Fruit fly (Drosophila melanogaster) whole organism, embryonic: Measurements from ENCODE around the gene CG13299.

Experiments used
- Bgb ChIP-seq: fragments of 200-800 bp; sonication (Bioruptor generic); IDR thresholded peaks from 2 replicates; pipeline ENCODE4 v1.3.6; 2022; ENCODE audit warnings: missing biosample characterization, missing genetic modification characterization; ENCODE audit not compliant: partially characterized antibody
- BtbVII ChIP-seq: fragments of 200-800 bp; sonication (Bioruptor generic); optimal IDR thresholded peaks from 3 replicates; lab custom pipeline; 2017; ENCODE audit warnings: missing biosample characterization, mild to moderate bottlenecking, missing genetic modification characterization
- CG10654 ChIP-seq: fragments of 200-800 bp; sonication (Bioruptor generic); optimal IDR thresholded peaks from 2 replicates; lab custom pipeline; 2016; ENCODE audit warnings: missing biosample characterization, missing genetic modification characterization
- CG12071 ChIP-seq: fragments of 200-800 bp; sonication (Bioruptor generic); optimal IDR thresholded peaks from 3 replicates; lab custom pipeline; 2018; ENCODE audit warnings: missing biosample characterization, mild to moderate bottlenecking, missing genetic modification characterization
- CG12299 ChIP-seq: fragments of 200-800 bp; sonication (Bioruptor generic); optimal IDR thresholded peaks from 2 replicates; lab custom pipeline; 2018; ENCODE audit warnings: missing biosample characterization, mild to moderate bottlenecking, missing genetic modification characterization
- CG12744 ChIP-seq: fragments of 200-800 bp; sonication (Bioruptor generic); optimal IDR thresholded peaks from 2 replicates; lab custom pipeline; 2016; ENCODE audit warnings: missing biosample characterization, missing genetic modification characterization
- CG12769 ChIP-seq: fragments of 200-800 bp; sonication (Bioruptor generic); optimal IDR thresholded peaks from 2 replicates; lab custom pipeline; 2019; ENCODE audit warnings: missing biosample characterization, mild to moderate bottlenecking, missing genetic modification characterization, moderate library complexity
- CG13123 ChIP-seq: fragments of 200-800 bp; sonication (Bioruptor generic); optimal IDR thresholded peaks from 2 replicates; lab custom pipeline; 2016; ENCODE audit warnings: missing biosample characterization, missing genetic modification characterization
- CG16863 ChIP-seq: fragments of 200-800 bp; sonication (Bioruptor generic); optimal IDR thresholded peaks from 3 replicates; lab custom pipeline; 2016; ENCODE audit warnings: missing biosample characterization, missing genetic modification characterization
- CG17568 ChIP-seq: fragments of 200-800 bp; sonication (Bioruptor generic); optimal IDR thresholded peaks from 2 replicates; lab custom pipeline; 2018; ENCODE audit warnings: missing biosample characterization, mild to moderate bottlenecking, missing genetic modification characterization, moderate library complexity
- CG18011 ChIP-seq: fragments of 200-800 bp; sonication (Bioruptor generic); optimal IDR thresholded peaks from 2 replicates; lab custom pipeline; 2017; ENCODE audit warnings: missing biosample characterization, missing genetic modification characterization, mild to moderate bottlenecking, moderate library complexity, missing genotype
- CG2116 ChIP-seq: fragments of 200-800 bp; sonication (Bioruptor generic); optimal IDR thresholded peaks from 3 replicates; lab custom pipeline; 2018; ENCODE audit warnings: missing biosample characterization, mild to moderate bottlenecking, missing genetic modification characterization
- CG3163 ChIP-seq: fragments of 200-800 bp; sonication (Bioruptor generic); optimal IDR thresholded peaks from 3 replicates; lab custom pipeline; 2016; ENCODE audit warnings: missing biosample characterization, missing genetic modification characterization
- CG33213 ChIP-seq: fragments of 200-800 bp; sonication (Bioruptor generic); optimal IDR thresholded peaks from 3 replicates; lab custom pipeline; 2016; ENCODE audit warnings: missing biosample characterization, missing genetic modification characterization
- CG34224 ChIP-seq: fragments of 200-800 bp; sonication (Bioruptor generic); IDR thresholded peaks from 3 replicates; pipeline ENCODE4 v1.3.6; 2022; ENCODE audit warnings: missing biosample characterization, missing genetic modification characterization; ENCODE audit not compliant: partially characterized antibody
- CG6654 ChIP-seq: fragments of 200-800 bp; sonication (Bioruptor generic); optimal IDR thresholded peaks from 2 replicates; lab custom pipeline; 2017; ENCODE audit warnings: missing biosample characterization, mild to moderate bottlenecking, missing genetic modification characterization
- CG7745 ChIP-seq: fragments of 200-800 bp; sonication (Bioruptor generic); optimal IDR thresholded peaks from 2 replicates; lab custom pipeline; 2018; ENCODE audit warnings: missing biosample characterization, mild to moderate bottlenecking, missing genetic modification characterization, moderate library complexity
- CG8089 ChIP-seq: fragments of 200-800 bp; sonication (Bioruptor generic); optimal IDR thresholded peaks from 3 replicates; lab custom pipeline; 2016; ENCODE audit warnings: missing biosample characterization, missing genetic modification characterization
- CG8765 ChIP-seq: fragments of 200-800 bp; sonication (Bioruptor generic); IDR thresholded peaks from 2 replicates; pipeline ENCODE4 v1.3.6; 2022; ENCODE audit warnings: missing biosample characterization, missing genetic modification characterization
- CrebB ChIP-seq: fragments of 200-800 bp; sonication (Bioruptor generic); optimal IDR thresholded peaks from 3 replicates; lab custom pipeline; 2018; ENCODE audit warnings: missing biosample characterization, mild to moderate bottlenecking, missing genetic modification characterization
- E2f1 ChIP-seq: fragments of 200-800 bp; sonication (Bioruptor generic); IDR thresholded peaks from 2 replicates; pipeline ENCODE4 v1.3.6; 2022; ENCODE audit warnings: missing biosample characterization, missing genetic modification characterization
- E2f2 ChIP-seq: fragments of 200-800 bp; sonication (Bioruptor generic); IDR thresholded peaks from 2 replicates; pipeline ENCODE4 v1.3.6; 2022; ENCODE audit warnings: missing biosample characterization, missing genetic modification characterization
- Hr39 ChIP-seq: fragments of >200 bp; optimal IDR thresholded peaks from 2 replicates; lab custom pipeline; 2017
- Lpt ChIP-seq: fragments of >200 bp; optimal IDR thresholded peaks from 2 replicates; lab custom pipeline; 2018; ENCODE audit warnings: missing biosample characterization, missing genetic modification characterization
- Med ChIP-seq: fragments of 200-800 bp; sonication (Bioruptor generic); peaks from one replicate; lab custom pipeline; 2016; ENCODE audit warnings: missing biosample characterization, missing genetic modification characterization, mild to moderate bottlenecking, inconsistent platforms, moderate library complexity
- NC2β ChIP-seq: fragments of 200-800 bp; sonication (Bioruptor generic); optimal IDR thresholded peaks from 2 replicates; lab custom pipeline; 2016; ENCODE audit warnings: missing biosample characterization, missing genetic modification characterization
- NFAT ChIP-seq: fragments of 200-800 bp; sonication (Bioruptor generic); IDR thresholded peaks from 2 replicates; pipeline ENCODE4 v1.3.6; 2022; ENCODE audit warnings: missing biosample characterization, missing genetic modification characterization
- Sox100B ChIP-seq: fragments of 200-800 bp; sonication (Bioruptor generic); optimal IDR thresholded peaks from 3 replicates; lab custom pipeline; 2018; ENCODE audit warnings: missing biosample characterization, mild to moderate bottlenecking, missing genetic modification characterization
- Usf ChIP-seq: fragments of 200-800 bp; sonication (Bioruptor generic); optimal IDR thresholded peaks from 2 replicates; lab custom pipeline; 2017; ENCODE audit warnings: missing genotype, missing biosample characterization, missing genetic modification characterization
- aop ChIP-seq: fragments of 200-800 bp; sonication (Bioruptor generic); IDR thresholded peaks from 2 replicates; pipeline ENCODE4 v1.3.6; 2022; ENCODE audit warnings: missing biosample characterization, missing genetic modification characterization
- az2 ChIP-seq: fragments of 200-800 bp; sonication (Bioruptor generic); optimal IDR thresholded peaks from 3 replicates; lab custom pipeline; 2016; ENCODE audit warnings: missing biosample characterization, missing genetic modification characterization
- bsh ChIP-seq, 2 experiments: fragments of 200-800 bp; sonication (Bioruptor generic); optimal IDR thresholded peaks; 2 replicates each; lab custom pipeline; 2017 to 2018; ENCODE audit warnings: mild to moderate bottlenecking in 2 of 2, missing biosample characterization in 2 of 2, missing genetic modification characterization in 2 of 2, moderate library complexity in 1 of 2
- chm ChIP-seq: fragments of 200-800 bp; sonication (Bioruptor generic); IDR thresholded peaks from 2 replicates; pipeline ENCODE4 v1.3.6; 2022; ENCODE audit warnings: missing biosample characterization, missing genetic modification characterization
- corto ChIP-seq: fragments of 200-800 bp; sonication (Bioruptor generic); optimal IDR thresholded peaks from 2 replicates; lab custom pipeline; 2016; ENCODE audit warnings: missing biosample characterization, mild to moderate bottlenecking, missing genetic modification characterization, moderate library complexity
- da ChIP-seq: fragments of 200-800 bp; sonication (Bioruptor generic); optimal IDR thresholded peaks from 2 replicates; lab custom pipeline; 2016; ENCODE audit warnings: missing biosample characterization, missing genetic modification characterization
- hkb ChIP-seq, 2 experiments: fragments of 200-800 bp in 1 of 2; fragments of >200 bp in 1 of 2; sonication (Bioruptor generic) in 1 of 2; IDR thresholded peaks in 1 of 2; optimal IDR thresholded peaks in 1 of 2; 2 replicates each; pipeline versions ENCODE4 v1.3.6 to Lab custom; 2017 to 2022; ENCODE audit warnings: missing biosample characterization in 1 of 2, missing genetic modification characterization in 1 of 2
- jigr1 ChIP-seq: fragments of 200-800 bp; sonication (Bioruptor generic); IDR thresholded peaks from 3 replicates; pipeline ENCODE4 v1.3.6; 2022; ENCODE audit warnings: missing biosample characterization, missing genetic modification characterization
- jing ChIP-seq: fragments of 200-800 bp; sonication (Bioruptor generic); optimal IDR thresholded peaks from 2 replicates; lab custom pipeline; 2018; ENCODE audit warnings: missing biosample characterization, mild to moderate bottlenecking, missing genetic modification characterization
- lmd ChIP-seq: fragments of 200-800 bp; sonication (Bioruptor generic); IDR thresholded peaks from 2 replicates; pipeline ENCODE4 v1.3.6; 2022; ENCODE audit warnings: missing biosample characterization, missing genetic modification characterization
- odd ChIP-seq: fragments of 200-800 bp; sonication (Bioruptor generic); optimal IDR thresholded peaks from 2 replicates; lab custom pipeline; 2017; ENCODE audit warnings: missing biosample characterization, mild to moderate bottlenecking, missing genetic modification characterization
- onecut ChIP-seq: fragments of 200-800 bp; sonication (Bioruptor generic); IDR thresholded peaks from 2 replicates; pipeline ENCODE4 v1.3.6; 2022; ENCODE audit warnings: missing biosample characterization, missing genetic modification characterization
- otp ChIP-seq: fragments of 200-800 bp; sonication (Bioruptor generic); IDR thresholded peaks from 3 replicates; pipeline ENCODE4, ENCODE4 v1.3.6; 2022; ENCODE audit warnings: missing biosample characterization, missing genetic modification characterization
- repo ChIP-seq: fragments of 200-800 bp; sonication (Bioruptor generic); optimal IDR thresholded peaks from 2 replicates; lab custom pipeline; 2016; ENCODE audit warnings: missing biosample characterization, missing genetic modification characterization
- rib ChIP-seq: fragments of 200-800 bp; sonication (Bioruptor generic); IDR thresholded peaks from 2 replicates; pipeline ENCODE4 v1.3.6; 2022; ENCODE audit warnings: missing biosample characterization, missing genetic modification characterization
- salm ChIP-seq: fragments of 200-800 bp; sonication (Bioruptor generic); optimal IDR thresholded peaks from 2 replicates; lab custom pipeline; 2018; ENCODE audit warnings: missing biosample characterization, mild to moderate bottlenecking, missing genetic modification characterization
- sd ChIP-seq: fragments of 200-800 bp; sonication (Bioruptor generic); optimal IDR thresholded peaks from 3 replicates; lab custom pipeline; 2018; ENCODE audit warnings: missing biosample characterization, mild to moderate bottlenecking, missing genetic modification characterization, moderate library complexity
- sisA ChIP-seq: fragments of 200-800 bp; sonication (Bioruptor generic); IDR thresholded peaks from 2 replicates; pipeline ENCODE4 v1.3.6; 2022; ENCODE audit warnings: missing biosample characterization, missing genetic modification characterization
- sqz ChIP-seq: fragments of 200-800 bp; sonication (Bioruptor generic); optimal IDR thresholded peaks from 3 replicates; lab custom pipeline; 2018; ENCODE audit warnings: missing biosample characterization, mild to moderate bottlenecking, missing genetic modification characterization
- stwl ChIP-seq: fragments of 200-800 bp; sonication (Bioruptor generic); optimal IDR thresholded peaks from 3 replicates; lab custom pipeline; 2018; ENCODE audit warnings: missing biosample characterization, mild to moderate bottlenecking, missing genetic modification characterization, moderate library complexity
- unpg ChIP-seq: fragments of 200-800 bp; sonication (Bioruptor generic); optimal IDR thresholded peaks from 3 replicates; lab custom pipeline; 2018; ENCODE audit warnings: missing biosample characterization, mild to moderate bottlenecking, missing genetic modification characterization, moderate library complexity

The CG13299 gene

dm6 chr3L:6218517-6219155 lies 13.5 kb downstream of the CG13299 start (continued):
- TF ChIP-seq CG2116 (GFP tag; lab: Kevin White, UChicago) = no peak
- TF ChIP-seq onecut (GFP tag; lab: Robert Waterston, UW) = peak; percentile 24; the same call in 1 of the 2 replicates
- no peak for TF ChIP-seq CG18011 (GFP tag; lab: Kevin White, UChicago)
- TF ChIP-seq unpg (GFP tag; lab: Kevin White, UChicago) = peak; percentile 37
- TF ChIP-seq Hr39 (lab: Kevin White, UChicago) = no peak
- TF ChIP-seq chm = no peak
- no peak for TF ChIP-seq CG16863 (GFP tag; lab: Kevin White, UChicago)
- peak; percentile 13; the same call in 1 of the 3 replicates for TF ChIP-seq otp
- TF ChIP-seq sd (tag; lab: Kevin White, UChicago) = peak; percentile 63
- peak; percentile 36 for TF ChIP-seq sqz (GFP tag; lab: Kevin White, UChicago)
- peak; percentile 1 for TF ChIP-seq corto (GFP tag; lab: Kevin White, UChicago)
- TF ChIP-seq CG8765 (GFP tag; lab: Robert Waterston, UW) = no peak
- no peak for TF ChIP-seq CG10654 (GFP tag; lab: Kevin White, UChicago)
- no peak for TF ChIP-seq hkb (optimal IDR thresholded peaks at IDR 0.05; lab: Kevin White, UChicago)
- TF ChIP-seq hkb (GFP tag; IDR thresholded peaks at IDR 0.05; lab: Robert Waterston, UW) = peak; percentile 57; the same call in 1 of the 2 replicates
- peak; percentile 21 for TF ChIP-seq CG12769
- peak; percentile 56; the same call in 1 of the 3 replicates for TF ChIP-seq CG34224 (GFP tag; lab: Robert Waterston, UW)
- peak in 1 of 2 experiments; percentile 56 for TF ChIP-seq bsh (GFP tag; optimal IDR thresholded peaks at IDR 0.05; lab: Kevin White, UChicago)
- no peak for TF ChIP-seq sisA
- 0 out of 2 replicates have a peak, but pooled peaks have one; percentile 12 for TF ChIP-seq Bgb (GFP tag; lab: Robert Waterston, UW)
- TF ChIP-seq Med = peak; percentile 31
- TF ChIP-seq jing (GFP tag; lab: Kevin White, UChicago) = no peak
- TF ChIP-seq CG3163 (GFP tag; lab: Kevin White, UChicago) = peak; percentile 62
- TF ChIP-seq Sox100B (GFP tag; lab: Kevin White, UChicago) = peak; percentile 13
- TF ChIP-seq NFAT (GFP tag; lab: Robert Waterston, UW) = no peak
- peak; percentile 3 for TF ChIP-seq stwl (tag; lab: Kevin White, UChicago)
- TF ChIP-seq Usf = no peak
- peak; percentile 49 for TF ChIP-seq BtbVII (GFP tag; lab: Kevin White, UChicago)
- no peak for TF ChIP-seq lmd (GFP tag; lab: Robert Waterston, UW)
- TF ChIP-seq repo = no peak
- TF ChIP-seq NC2β (GFP tag; lab: Kevin White, UChicago) = no peak
- peak; percentile 47 for TF ChIP-seq odd (GFP tag; lab: Kevin White, UChicago)
- TF ChIP-seq CG33213 (GFP tag; lab: Kevin White, UChicago) = no peak
- peak; percentile 60 for TF ChIP-seq CG12071
- no peak for TF ChIP-seq CG8089 (GFP tag; lab: Kevin White, UChicago)
- peak; percentile 75 for TF ChIP-seq CG6654 (GFP tag; lab: Kevin White, UChicago)
- peak; percentile 51 for TF ChIP-seq CrebB (tag; lab: Kevin White, UChicago)
- 0 out of 2 replicates have a peak, but pooled peaks have one; percentile 41 for TF ChIP-seq E2f2 (GFP tag; lab: Robert Waterston, UW)
- peak; percentile 58 for TF ChIP-seq CG17568 (GFP tag; lab: Kevin White, UChicago)
- TF ChIP-seq az2 (GFP tag; lab: Kevin White, UChicago) = no peak

- TF ChIP-seq rib (GFP tag; lab: Robert Waterston, UW) (0 out of 2 replicates have a peak, but pooled peaks have one; percentile 15), salm (tag; lab: Kevin White, UChicago) (peak; percentile 36), CG12299 (tag; lab: Kevin White, UChicago) (no peak), aop (GFP tag; lab: Robert Waterston, UW) (peak; percentile 76; the same call in 1 of the 2 replicates), Med (peak; percentile 87), da (GFP tag; lab: Kevin White, UChicago) (no peak), CG7745 (tag; lab: Kevin White, UChicago) (peak; percentile 34), NFAT (GFP tag; lab: Robert Waterston, UW) (0 out of 2 replicates have a peak, but pooled peaks have one; percentile 41), CG12744 (GFP tag; lab: Kevin White, UChicago) (peak; percentile 31), jigr1 (no peak), Lpt (no peak), CG13123 (no peak), E2f1 (GFP tag; lab: Robert Waterston, UW) (peak; percentile 46)
Observed at dm6 chr3L:6217806-6218205, 14.4 kb downstream of the CG13299 start, which contains the start of gene LanA. Gene LanA (minus strand): TSS chr3L:6218022.
